Fruit fly (Drosophila melanogaster) whole organism, embryonic: ENCODE measurements around the gene Sbds.

ENCODE experiments used
- ATbp ChIP-seq: fragments of 200-800 bp; sonication (Bioruptor generic); optimal IDR thresholded peaks from 2 replicates; lab custom pipeline; 2017; ENCODE audit warnings: missing biosample characterization, mild to moderate bottlenecking, missing genetic modification characterization, missing genetic modification reagents
- Bgb ChIP-seq: fragments of 200-800 bp; sonication (Bioruptor generic); IDR thresholded peaks from 2 replicates; pipeline ENCODE4 v1.3.6; 2022; ENCODE audit warnings: missing biosample characterization, missing genetic modification characterization; ENCODE audit not compliant: partially characterized antibody
- CG10462 ChIP-seq: fragments of 200-800 bp; sonication (Bioruptor generic); optimal IDR thresholded peaks from 2 replicates; lab custom pipeline; 2016; ENCODE audit warnings: missing biosample characterization, missing genetic modification characterization
- CG11247 ChIP-seq: fragments of 200-800 bp; sonication (Bioruptor generic); IDR thresholded peaks from 2 replicates; pipeline ENCODE4 v1.3.6; 2022; ENCODE audit warnings: missing biosample characterization, missing genetic modification characterization
- CG11723 ChIP-seq: fragments of 200-800 bp; sonication (Bioruptor generic); optimal IDR thresholded peaks from 2 replicates; lab custom pipeline; 2017; ENCODE audit warnings: missing biosample characterization, mild to moderate bottlenecking, missing genetic modification characterization
- CG14014 ChIP-seq: fragments of 200-800 bp; sonication (Bioruptor generic); IDR thresholded peaks from 2 replicates; pipeline ENCODE4 v1.3.6; 2022; ENCODE audit warnings: missing biosample characterization, missing genetic modification characterization
- CG14667 ChIP-seq: fragments of 200-800 bp; sonication (Bioruptor generic); IDR thresholded peaks from 2 replicates; pipeline ENCODE4 v1.3.6; 2022; ENCODE audit warnings: missing biosample characterization, missing genetic modification characterization
- CG15073 ChIP-seq: fragments of 200-800 bp; sonication (Bioruptor generic); optimal IDR thresholded peaks from 2 replicates; lab custom pipeline; 2016; ENCODE audit warnings: missing biosample characterization, missing genetic modification characterization
- CG1792 ChIP-seq: fragments of 200-800 bp; sonication (Bioruptor generic); optimal IDR thresholded peaks from 2 replicates; lab custom pipeline; 2016; ENCODE audit warnings: missing biosample characterization, missing genetic modification characterization
- CG18011 ChIP-seq: fragments of 200-800 bp; sonication (Bioruptor generic); optimal IDR thresholded peaks from 2 replicates; lab custom pipeline; 2017; ENCODE audit warnings: missing biosample characterization, missing genetic modification characterization, mild to moderate bottlenecking, moderate library complexity, missing genotype
- CG30403 ChIP-seq: fragments of 200-800 bp; sonication (Bioruptor generic); optimal IDR thresholded peaks from 3 replicates; lab custom pipeline; 2016; ENCODE audit warnings: missing biosample characterization, missing genetic modification characterization
- CG3163 ChIP-seq: fragments of 200-800 bp; sonication (Bioruptor generic); optimal IDR thresholded peaks from 3 replicates; lab custom pipeline; 2016; ENCODE audit warnings: missing biosample characterization, missing genetic modification characterization
- CG3726 ChIP-seq: fragments of 200-800 bp; sonication (Bioruptor generic); IDR thresholded peaks from 3 replicates; pipeline ENCODE4, ENCODE4 v1.3.6; 2022; ENCODE audit warnings: missing biosample characterization, missing genetic modification characterization
- CG3847 ChIP-seq: fragments of 200-800 bp; sonication (Bioruptor generic); IDR thresholded peaks from 2 replicates; pipeline ENCODE4 v1.3.6; 2022; ENCODE audit warnings: missing biosample characterization, missing genetic modification characterization
- CG4617 ChIP-seq: fragments of 200-800 bp; sonication (Bioruptor generic); optimal IDR thresholded peaks from 3 replicates; lab custom pipeline; 2016; ENCODE audit warnings: missing biosample characterization, missing genetic modification characterization, borderline replicate concordance
- CG6254 ChIP-seq: fragments of 200-800 bp; sonication (Bioruptor generic); optimal IDR thresholded peaks from 3 replicates; lab custom pipeline; 2017; ENCODE audit warnings: mild to moderate bottlenecking, missing biosample characterization, missing genetic modification reagents, missing genetic modification characterization
- CG8388 ChIP-seq: fragments of 200-800 bp; sonication (Bioruptor generic); optimal IDR thresholded peaks from 2 replicates; lab custom pipeline; 2019; ENCODE audit warnings: missing biosample characterization, mild to moderate bottlenecking, missing genetic modification characterization, moderate library complexity
- Dad ChIP-seq: fragments of 200-800 bp; sonication (Bioruptor generic); optimal IDR thresholded peaks from 3 replicates; lab custom pipeline; 2016; ENCODE audit warnings: missing biosample characterization, missing genetic modification characterization
- Deaf1 ChIP-seq: fragments of 200-800 bp; optimal IDR thresholded peaks from 3 replicates; lab custom pipeline; 2019; ENCODE audit warnings: missing biosample characterization, mild to moderate bottlenecking, missing genetic modification characterization, moderate library complexity
- Dfd ChIP-seq, 2 experiments: fragments of >200 bp; optimal IDR thresholded peaks; 2 replicates each; lab custom pipeline; 2017; ENCODE audit warnings: missing biosample characterization in 2 of 2, missing genetic modification characterization in 2 of 2
- Ets97D ChIP-seq: fragments of 200-800 bp; sonication (Bioruptor generic); optimal IDR thresholded peaks from 3 replicates; lab custom pipeline; 2016; ENCODE audit warnings: missing biosample characterization, missing genetic modification characterization
- Fer1 ChIP-seq: fragments of 200-800 bp; sonication (Bioruptor generic); optimal IDR thresholded peaks from 2 replicates; lab custom pipeline; 2017; ENCODE audit warnings: missing biosample characterization, mild to moderate bottlenecking, missing genetic modification characterization
- Hmr ChIP-seq: fragments of 200-800 bp; sonication (Bioruptor generic); optimal IDR thresholded peaks from 3 replicates; lab custom pipeline; 2017; ENCODE audit warnings: mild to moderate bottlenecking, missing biosample characterization, missing genetic modification reagents, missing genetic modification characterization
- Jarid2 ChIP-seq: fragments of 200-800 bp; sonication (Bioruptor generic); optimal IDR thresholded peaks from 3 replicates; lab custom pipeline; 2017; ENCODE audit warnings: mild to moderate bottlenecking, missing biosample characterization, missing genetic modification reagents, missing genetic modification characterization
- Mrtf ChIP-seq: fragments of 200-800 bp; sonication (Bioruptor generic); IDR thresholded peaks from 3 replicates; pipeline ENCODE4 v1.3.6; 2022; ENCODE audit warnings: missing biosample characterization, missing genetic modification characterization
- Ptx1 ChIP-seq: fragments of 200-800 bp; sonication (Bioruptor generic); IDR thresholded peaks from 2 replicates; pipeline ENCODE4 v1.3.6; 2022; ENCODE audit warnings: missing biosample characterization, missing genetic modification characterization
- Rx ChIP-seq: fragments of 200-800 bp; sonication (Bioruptor generic); IDR thresholded peaks from 2 replicates; pipeline ENCODE4 v1.3.6; 2022; ENCODE audit warnings: missing biosample characterization, missing genetic modification characterization
- Sry-δ ChIP-seq: fragments of 200-800 bp; sonication (Bioruptor generic); optimal IDR thresholded peaks from 2 replicates; lab custom pipeline; 2016; ENCODE audit warnings: missing biosample characterization, missing genetic modification characterization
- Stat92E ChIP-seq, 3 experiments: fragments of >200 bp in 2 of 3; fragments of 200-800 bp in 1 of 3; sonication (Bioruptor generic) in 1 of 3; optimal IDR thresholded peaks; 2 replicates each; lab custom pipeline; 2017 to 2019; ENCODE audit warnings: missing biosample characterization in 3 of 3, missing genetic modification characterization in 3 of 3, mild to moderate bottlenecking in 1 of 3, moderate library complexity in 1 of 3
- abd-A ChIP-seq: fragments of 200-800 bp; sonication (Bioruptor generic); optimal IDR thresholded peaks from 3 replicates; lab custom pipeline; 2019; ENCODE audit warnings: missing biosample characterization, mild to moderate bottlenecking, missing genetic modification characterization, moderate library complexity
- ac ChIP-seq: fragments of 200-800 bp; sonication (Bioruptor generic); optimal IDR thresholded peaks from 3 replicates; lab custom pipeline; 2017; ENCODE audit warnings: missing biosample characterization, mild to moderate bottlenecking, missing genetic modification characterization
- chn ChIP-seq: fragments of 200-800 bp; sonication (Bioruptor generic); optimal IDR thresholded peaks from 2 replicates; lab custom pipeline; 2016; ENCODE audit warnings: missing biosample characterization, missing genetic modification characterization
- corto ChIP-seq: fragments of 200-800 bp; sonication (Bioruptor generic); optimal IDR thresholded peaks from 2 replicates; lab custom pipeline; 2016; ENCODE audit warnings: missing biosample characterization, mild to moderate bottlenecking, missing genetic modification characterization, moderate library complexity
- exex ChIP-seq: fragments of 200-800 bp; sonication (Bioruptor generic); optimal IDR thresholded peaks from 4 replicates; lab custom pipeline; 2018; ENCODE audit warnings: missing biosample characterization, mild to moderate bottlenecking, missing genetic modification characterization, moderate library complexity
- gcm2 ChIP-seq: fragments of 200-800 bp; sonication (Bioruptor generic); optimal IDR thresholded peaks from 2 replicates; lab custom pipeline; 2016; ENCODE audit warnings: missing biosample characterization, missing genetic modification characterization
- gem ChIP-seq: fragments of 200-800 bp; sonication (Bioruptor generic); optimal IDR thresholded peaks from 2 replicates; lab custom pipeline; 2019; ENCODE audit warnings: missing biosample characterization, mild to moderate bottlenecking, missing genetic modification characterization, moderate library complexity
- gro ChIP-seq: fragments of 200-800 bp; sonication (Bioruptor generic); optimal IDR thresholded peaks from 2 replicates; lab custom pipeline; 2016; ENCODE audit warnings: missing biosample characterization, missing genetic modification characterization
- gsb-n ChIP-seq: fragments of 200-800 bp; sonication (Bioruptor generic); optimal IDR thresholded peaks from 3 replicates; lab custom pipeline; 2018; ENCODE audit warnings: missing biosample characterization, mild to moderate bottlenecking, missing genetic modification characterization
- hbn ChIP-seq: fragments of 200-800 bp; sonication (Bioruptor generic); IDR thresholded peaks from 2 replicates; pipeline ENCODE4 v1.3.6; 2022; ENCODE audit warnings: missing biosample characterization, missing genetic modification characterization; ENCODE audit not compliant: partially characterized antibody
- klu ChIP-seq: fragments of 200-800 bp; sonication (Bioruptor generic); IDR thresholded peaks from 2 replicates; pipeline ENCODE4 v1.3.6; 2022; ENCODE audit warnings: missing biosample characterization, missing genetic modification characterization
- nerfin-1 ChIP-seq: fragments of 200-800 bp; sonication (Bioruptor generic); optimal IDR thresholded peaks from 3 replicates; lab custom pipeline; 2019; ENCODE audit warnings: missing biosample characterization, mild to moderate bottlenecking, missing genetic modification characterization, moderate library complexity
- pan ChIP-seq, 4 experiments: fragments of >200 bp in 3 of 4; fragments of 200-800 bp in 1 of 4; sonication (Bioruptor generic) in 1 of 4; optimal IDR thresholded peaks in 3 of 4; IDR thresholded peaks in 1 of 4; 2 replicates each; pipeline versions ENCODE4 v1.3.6 to Lab custom; 2017 to 2022; ENCODE audit warnings: missing biosample characterization in 2 of 4, missing genetic modification characterization in 2 of 4, mixed read lengths in 1 of 4
- peb ChIP-seq: fragments of 200-800 bp; sonication (Bioruptor generic); IDR thresholded peaks from 2 replicates; pipeline ENCODE4 v1.3.6; 2022; ENCODE audit warnings: missing biosample characterization, missing genetic modification characterization
- scrt ChIP-seq: fragments of 200-800 bp; sonication (Bioruptor generic); optimal IDR thresholded peaks from 2 replicates; lab custom pipeline; 2018; ENCODE audit warnings: missing biosample characterization, mild to moderate bottlenecking, missing genetic modification characterization, moderate library complexity
- sima ChIP-seq: fragments of 200-800 bp; sonication (Bioruptor generic); optimal IDR thresholded peaks from 2 replicates; lab custom pipeline; 2016; ENCODE audit warnings: missing biosample characterization, missing genetic modification characterization
- tx ChIP-seq: fragments of 200-800 bp; sonication (Bioruptor generic); optimal IDR thresholded peaks from 2 replicates; lab custom pipeline; 2016; ENCODE audit warnings: missing biosample characterization, missing genetic modification characterization
- vfl ChIP-seq: fragments of 200-800 bp; sonication (Bioruptor generic); optimal IDR thresholded peaks from 2 replicates; lab custom pipeline; 2016; ENCODE audit warnings: missing biosample characterization, missing genetic modification characterization
- vnd ChIP-seq: fragments of 200-800 bp; sonication (Bioruptor generic); IDR thresholded peaks from 3 replicates; pipeline ENCODE4 v1.3.6; 2022; ENCODE audit warnings: missing biosample characterization, missing genetic modification characterization; ENCODE audit not compliant: partially characterized antibody
- wek ChIP-seq: fragments of 200-800 bp; sonication (Bioruptor generic); optimal IDR thresholded peaks from 3 replicates; lab custom pipeline; 2018; ENCODE audit warnings: missing biosample characterization, mild to moderate bottlenecking, missing genetic modification characterization, moderate library complexity
- yki ChIP-seq: fragments of >200 bp; optimal IDR thresholded peaks from 3 replicates; lab custom pipeline; 2018

Sbds gene

dm6 chr3L:6797395-6798006, 44.8 kb downstream of the Sbds start (continued):
- TF ChIP-seq scrt (GFP tag; lab: Kevin White, UChicago) (no peak), CG14667 (GFP tag; lab: Robert Waterston, UW) (no peak), Ets97D (GFP tag; lab: Kevin White, UChicago) (no peak), gcm2 (GFP tag; lab: Kevin White, UChicago) (no peak), gro (GFP tag; lab: Kevin White, UChicago) (no peak), Dfd (GFP tag; optimal IDR thresholded peaks at IDR 0.05; lab: Kevin White, UChicago) (no peak), wek (GFP tag; lab: Kevin White, UChicago) (no peak), Dad (GFP tag; lab: Kevin White, UChicago) (no peak), CG3163 (no peak), yki (no peak), Bgb (GFP tag; lab: Robert Waterston, UW) (no peak), CG3847 (GFP tag; lab: Robert Waterston, UW) (no peak), vfl (no peak), Ptx1 (GFP tag; lab: Robert Waterston, UW) (no peak), CG11247 (GFP tag; lab: Robert Waterston, UW) (no peak), CG6254 (no peak), gsb-n (no peak), Deaf1 (peak; percentile 18), hbn (GFP tag; lab: Robert Waterston, UW) (no peak), tx (GFP tag; lab: Kevin White, UChicago) (no peak), exex (tag; lab: Kevin White, UChicago) (no peak), CG1792 (GFP tag; lab: Kevin White, UChicago) (no peak), vnd (no peak), Fer1 (GFP tag; lab: Kevin White, UChicago) (peak; percentile 5), CG10462 (GFP tag; lab: Kevin White, UChicago) (no peak), Stat92E (GFP tag; optimal IDR thresholded peaks at IDR 0.05; lab: Kevin White, UChicago) (no peak), CG8388 (GFP tag; lab: Kevin White, UChicago) (no peak), corto (no peak), CG3726 (GFP tag; lab: Robert Waterston, UW) (no peak), Rx (GFP tag; lab: Robert Waterston, UW) (no peak), pan (optimal IDR thresholded peaks at IDR 0.05; lab: Kevin White, UChicago) (no peak), pan (GFP tag; optimal IDR thresholded peaks at IDR 0.05 in 1 of 2, IDR thresholded peaks at IDR 0.05 in 1 of 2) (no peak), chn (GFP tag; lab: Kevin White, UChicago) (no peak), gem (tag; lab: Kevin White, UChicago) (peak; percentile 59), ac (GFP tag; lab: Kevin White, UChicago) (no peak), peb (GFP tag; lab: Robert Waterston, UW) (no peak), Sry-δ (GFP tag; lab: Kevin White, UChicago) (no peak), abd-A (tag; lab: Kevin White, UChicago) (no peak), CG30403 (GFP tag; lab: Kevin White, UChicago) (peak; percentile 39), CG11723 (GFP tag; lab: Kevin White, UChicago) (peak; percentile 9), Mrtf (no peak), CG15073 (GFP tag; lab: Kevin White, UChicago) (no peak), CG4617 (no peak), CG14014 (GFP tag; lab: Robert Waterston, UW) (no peak), ATbp (GFP tag; lab: Kevin White, UChicago) (peak; percentile 6), klu (GFP tag; lab: Robert Waterston, UW) (no peak), sima (GFP tag; lab: Kevin White, UChicago) (no peak), Hmr (peak; percentile 8), nerfin-1 (peak; percentile 15), CG18011 (no peak), Jarid2 (GFP tag; lab: Kevin White, UChicago) (peak; percentile 21)
